Worm (Caenorhabditis elegans) whole organism, L2 larva: ENCODE results near the gene oxy-4.

ENCODE experiments used
- ama-1 ChIP-seq: fragments of 150-350 bp; optimal IDR thresholded peaks from 2 replicates; lab custom pipeline; 2018; ENCODE audit warnings: inconsistent platforms
- lin-39 ChIP-seq: fragments of 150-350 bp; optimal IDR thresholded peaks from 2 replicates; lab custom pipeline; 2014; ENCODE audit warnings: missing biosample characterization, missing genetic modification reagents, missing genetic modification characterization
- lsy-2 ChIP-seq, 2 experiments: fragments of 150-350 bp in 1 of 2; sonication (generic microtip) in 1 of 2; optimal IDR thresholded peaks; 2 replicates each; lab custom pipeline; 2014 to 2017; ENCODE audit warnings: missing biosample characterization in 2 of 2, missing genetic modification characterization in 2 of 2
- nhr-10 ChIP-seq: sonication (generic microtip); optimal IDR thresholded peaks from 2 replicates; lab custom pipeline; 2017; ENCODE audit warnings: missing biosample characterization, missing genetic modification characterization
- nhr-11 ChIP-seq: fragments of 150-350 bp; optimal IDR thresholded peaks from 2 replicates; lab custom pipeline; 2014; ENCODE audit warnings: missing biosample characterization, missing genetic modification characterization
- nhr-21 ChIP-seq: fragments of 150-350 bp; optimal IDR thresholded peaks from 2 replicates; lab custom pipeline; 2014; ENCODE audit warnings: missing biosample characterization, missing genetic modification characterization
- sem-4 ChIP-seq: fragments of 150-350 bp; optimal IDR thresholded peaks from 2 replicates; lab custom pipeline; 2014; ENCODE audit warnings: missing biosample characterization, missing genetic modification reagents, missing genetic modification characterization
- ztf-11 ChIP-seq: sonication (generic microtip); optimal IDR thresholded peaks from 2 replicates; lab custom pipeline; 2017; ENCODE audit warnings: missing biosample characterization, missing genetic modification characterization

DNA sequence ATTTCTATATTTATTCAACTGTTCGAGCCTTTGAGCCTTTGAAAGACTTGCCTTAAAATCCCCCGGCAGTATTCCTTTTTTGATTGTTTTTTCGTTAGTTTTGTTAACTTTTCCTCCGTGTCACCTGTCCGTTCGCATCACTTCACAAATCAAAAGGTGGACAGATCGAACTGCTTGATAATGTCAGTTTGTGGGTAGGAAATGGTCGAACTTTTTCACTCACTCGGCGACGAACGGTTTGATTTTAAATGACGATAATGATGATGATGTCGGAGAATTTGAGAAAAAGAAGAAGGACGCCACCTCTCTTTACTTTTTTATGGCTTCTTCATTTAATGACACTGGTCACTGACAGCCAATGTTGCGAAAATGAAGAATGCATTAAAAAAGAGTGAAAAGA is 39.5 kb downstream of the oxy-4 start:
- no peak for TF ChIP-seq nhr-11 (tag; lab: Kevin White, UChicago)
- no peak for TF ChIP-seq sem-4 (tag; lab: Kevin White, UChicago)
- no peak for TF ChIP-seq lsy-2 (tag; optimal IDR thresholded peaks at IDR 0.05; lab: Kevin White, UChicago)
- TF ChIP-seq nhr-21 (tag; lab: Kevin White, UChicago): no peak
- TF ChIP-seq ama-1 (lab: Kevin White, UChicago): no peak
- no peak for TF ChIP-seq lin-39 (tag; lab: Kevin White, UChicago)
- no peak for TF ChIP-seq ztf-11 (tag; lab: Kevin White, UChicago)
- TF ChIP-seq nhr-10: no peak
